Fruit fly (Drosophila melanogaster) whole organism, embryonic: ENCODE data around the gene Prosbeta2R2.

Source experiments
- B-H1 ChIP-seq: fragments of 200-800 bp; sonication (Bioruptor generic); IDR thresholded peaks from 3 replicates; pipeline ENCODE4 v1.3.6; 2022; ENCODE audit warnings: missing biosample characterization, missing genetic modification characterization
- CG2875 ChIP-seq: fragments of 200-800 bp; sonication (Bioruptor generic); optimal IDR thresholded peaks from 2 replicates; lab custom pipeline; 2017; ENCODE audit warnings: missing biosample characterization, mild to moderate bottlenecking, missing genetic modification characterization, missing genetic modification reagents
- CG4707 ChIP-seq: fragments of 200-800 bp; sonication (Bioruptor generic); optimal IDR thresholded peaks from 2 replicates; lab custom pipeline; 2018; ENCODE audit warnings: missing biosample characterization, mild to moderate bottlenecking, missing genetic modification characterization, moderate library complexity
- CG7271 ChIP-seq: fragments of 200-800 bp; sonication (Bioruptor generic); optimal IDR thresholded peaks from 2 replicates; lab custom pipeline; 2018; ENCODE audit warnings: missing biosample characterization, mild to moderate bottlenecking, missing genetic modification characterization, moderate library complexity
- Gsc ChIP-seq: fragments of 200-800 bp; sonication (Bioruptor generic); IDR thresholded peaks from 2 replicates; pipeline ENCODE4 v1.3.6; 2022; ENCODE audit warnings: missing biosample characterization, missing genetic modification characterization
- Kr ChIP-seq: fragments of 200-800 bp; sonication (Bioruptor generic); optimal IDR thresholded peaks from 2 replicates; lab custom pipeline; 2017; ENCODE audit warnings: missing biosample characterization, mild to moderate bottlenecking, missing genetic modification characterization
- Nf-YC ChIP-seq: fragments of 200-800 bp; optimal IDR thresholded peaks from 3 replicates; lab custom pipeline; 2019; ENCODE audit warnings: missing biosample characterization, mild to moderate bottlenecking, missing genetic modification characterization, moderate library complexity
- fru ChIP-seq: fragments of >200 bp; optimal IDR thresholded peaks from 2 replicates; lab custom pipeline; 2017
- hb ChIP-seq: fragments of 200-800 bp; sonication (Bioruptor generic); IDR thresholded peaks from 3 replicates; pipeline ENCODE4 v1.3.6; 2022; ENCODE audit warnings: missing biosample characterization, missing genetic modification characterization; ENCODE audit not compliant: partially characterized antibody
- kni ChIP-seq: fragments of 200-800 bp; sonication (Bioruptor generic); optimal IDR thresholded peaks from 3 replicates; lab custom pipeline; 2017; ENCODE audit warnings: mild to moderate bottlenecking, missing biosample characterization, missing genetic modification reagents, missing genetic modification characterization
- lmd ChIP-seq: fragments of 200-800 bp; sonication (Bioruptor generic); IDR thresholded peaks from 2 replicates; pipeline ENCODE4 v1.3.6; 2022; ENCODE audit warnings: missing biosample characterization, missing genetic modification characterization
- pfk ChIP-seq: fragments of 200-800 bp; sonication (Bioruptor generic); optimal IDR thresholded peaks from 2 replicates; lab custom pipeline; 2018; ENCODE audit warnings: missing biosample characterization, mild to moderate bottlenecking, missing genetic modification characterization, moderate library complexity
- shn ChIP-seq: fragments of 200-800 bp; sonication (Bioruptor generic); optimal IDR thresholded peaks from 3 replicates; lab custom pipeline; 2016; ENCODE audit warnings: missing biosample characterization, missing genetic modification characterization
- usp ChIP-seq: fragments of >200 bp; optimal IDR thresholded peaks from 2 replicates; lab custom pipeline; 2017; ENCODE audit warnings: missing biosample characterization, missing genetic modification characterization

dm6 chr3R:5211401-5211800 lies 7.9 kb downstream of the Prosbeta2R2 start:
- no peak for TF ChIP-seq lmd (GFP tag; lab: Robert Waterston, UW)
- no peak for TF ChIP-seq Kr
- no peak for TF ChIP-seq hb (GFP tag; lab: Robert Waterston, UW)
- TF ChIP-seq pfk (GFP tag; lab: Kevin White, UChicago) = no peak
- TF ChIP-seq CG2875 (GFP tag; lab: Kevin White, UChicago) = no peak
- no peak for TF ChIP-seq Nf-YC (tag; lab: Kevin White, UChicago)
- no peak for TF ChIP-seq fru (lab: Kevin White, UChicago)
- no peak for TF ChIP-seq usp (GFP tag; lab: Kevin White, UChicago)
- TF ChIP-seq CG7271 (tag; lab: Kevin White, UChicago) = no peak
- TF ChIP-seq B-H1 (GFP tag; lab: Robert Waterston, UW) = no peak
- no peak for TF ChIP-seq kni (GFP tag; lab: Kevin White, UChicago)
- no peak for TF ChIP-seq CG4707
- no peak for TF ChIP-seq shn (GFP tag; lab: Kevin White, UChicago)
- TF ChIP-seq Gsc (GFP tag; lab: Robert Waterston, UW) = no peak
